Fruit fly (Drosophila melanogaster) whole organism, wandering third instar larva: ENCODE results near the gene sstn.

Experiments used
- OdsH ChIP-seq: fragments of 200-800 bp; sonication (Bioruptor generic); optimal IDR thresholded peaks from 2 replicates; lab custom pipeline; 2016; ENCODE audit warnings: missing biosample characterization, mild to moderate bottlenecking, missing genetic modification characterization
- lola ChIP-seq: fragments of >200 bp; optimal IDR thresholded peaks from 2 replicates; lab custom pipeline; 2017; ENCODE audit warnings: missing biosample characterization, missing genetic modification characterization
- rgr ChIP-seq: fragments of 200-800 bp; sonication (Bioruptor generic); optimal IDR thresholded peaks from 3 replicates; lab custom pipeline; 2016; ENCODE audit warnings: missing biosample characterization, mild to moderate bottlenecking, missing genetic modification characterization

DNA sequence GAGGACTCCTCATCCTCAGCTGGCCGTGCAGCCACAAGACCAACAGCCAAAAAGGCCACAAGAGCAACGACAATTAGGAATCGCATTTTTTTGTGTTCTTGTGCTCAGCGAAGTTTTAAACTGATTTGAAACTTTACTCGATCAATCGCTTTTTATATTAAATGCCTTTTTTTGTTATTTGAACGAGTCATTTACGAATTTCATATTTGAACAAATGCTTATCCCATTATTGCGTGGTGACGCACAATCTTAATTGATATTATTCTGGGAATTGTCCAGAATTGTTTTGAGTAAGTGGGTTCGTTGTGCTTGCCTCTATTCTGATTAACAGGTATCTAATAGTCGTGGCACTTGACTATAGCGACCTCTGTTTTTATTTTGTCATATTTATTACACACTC is 42.1 kb downstream of the sstn start, which contains the start of gene CG13461:
- TF ChIP-seq rgr: no peak
- no peak for TF ChIP-seq lola
- no peak for TF ChIP-seq OdsH (GFP tag; lab: Kevin White, UChicago)
